Fruit fly (Drosophila melanogaster): Measurements from ENCODE around the gene b6.

Gene b6

dm6 chrX:1664836-1665235 lies 21.6 kb upstream of the b6 start, which contains the start of gene dor:
Gene dor, plus strand, starts transcription at chrX:1665052.
- TF ChIP-seq cyc (GFP tag; optimal IDR thresholded peaks at IDR 0.05) (no peak), vri (GFP tag; optimal IDR thresholded peaks at IDR 0.05) (peak; percentile 28), fkh (GFP tag; optimal IDR thresholded peaks at IDR 0.05) (peak; percentile 23), topi (GFP tag; optimal IDR thresholded peaks at IDR 0.05) (no peak), Eip93F (GFP tag; optimal IDR thresholded peaks at IDR 0.05) (peak; percentile 52)

dm6 chrX:1668688-1669087 lies 17.7 kb upstream of the b6 start, which contains the start of gene Mur2B:
Gene Mur2B, minus strand, starts transcription at chrX:1668788.
- TF ChIP-seq CG4318 (GFP tag; optimal IDR thresholded peaks at IDR 0.05) = no peak
- no peak for TF ChIP-seq Hr39 (GFP tag; optimal IDR thresholded peaks at IDR 0.05)
- no peak for TF ChIP-seq CG1621 (tag; optimal IDR thresholded peaks at IDR 0.05)
- TF ChIP-seq CG8632 (GFP tag; optimal IDR thresholded peaks at IDR 0.05) = no peak
- TF ChIP-seq CG6854 (GFP tag; optimal IDR thresholded peaks at IDR 0.05) = no peak
- no peak for TF ChIP-seq svp (GFP tag)
- no peak for TF ChIP-seq Gug (GFP tag; IDR thresholded peaks at IDR 0.05)
- no peak for TF ChIP-seq spab (GFP tag; optimal IDR thresholded peaks at IDR 0.05)
- no peak for TF ChIP-seq Hr4 (GFP tag; optimal IDR thresholded peaks at IDR 0.05)
- TF ChIP-seq CG7368 (GFP tag; optimal IDR thresholded peaks at IDR 0.05) = no peak
- no peak for TF ChIP-seq Smox (GFP tag; optimal IDR thresholded peaks at IDR 0.05)
- TF ChIP-seq OdsH (GFP tag; optimal IDR thresholded peaks at IDR 0.05) = no peak
- TF ChIP-seq Eip93F (GFP tag; optimal IDR thresholded peaks at IDR 0.05) = no peak
- no peak for TF ChIP-seq Ets96B (tag; optimal IDR thresholded peaks at IDR 0.05)
- no peak for TF ChIP-seq CG9139 (GFP tag; optimal IDR thresholded peaks at IDR 0.05)
- TF ChIP-seq CG6276 (GFP tag; optimal IDR thresholded peaks at IDR 0.05) = no peak
- TF ChIP-seq CG3032 (tag; optimal IDR thresholded peaks at IDR 0.05) = no peak
- TF ChIP-seq CG10631 (GFP tag; optimal IDR thresholded peaks at IDR 0.05) = no peak
- TF ChIP-seq net (GFP tag; optimal IDR thresholded peaks at IDR 0.05) = no peak
- no peak for TF ChIP-seq vri (GFP tag; optimal IDR thresholded peaks at IDR 0.05)

dm6 chrX:1669214-1669613 lies 17.2 kb upstream of the b6 start, which contains the start of the genes CG3740 and hfw:
Gene CG3740, minus strand, starts transcription at chrX:1669297.
Gene hfw, plus strand, starts transcription at chrX:1669570.
- TF ChIP-seq CG1621 (tag; optimal IDR thresholded peaks at IDR 0.05) = no peak
- peak; percentile 37 for TF ChIP-seq dac (GFP tag; optimal IDR thresholded peaks at IDR 0.05)
- TF ChIP-seq eg (GFP tag; IDR thresholded peaks at IDR 0.05) = peak; percentile 80
- TF ChIP-seq fd85E (GFP tag; optimal IDR thresholded peaks at IDR 0.05) = no peak
- peak; percentile 31 for TF ChIP-seq CG7368 (GFP tag; optimal IDR thresholded peaks at IDR 0.05)
- TF ChIP-seq ss (GFP tag; optimal IDR thresholded peaks at IDR 0.05) = peak in 1 of 2 experiments; percentile 45
- peak; percentile 33 for TF ChIP-seq net (GFP tag; optimal IDR thresholded peaks at IDR 0.05)
- peak; percentile 63 for TF ChIP-seq CG3919 (GFP tag; optimal IDR thresholded peaks at IDR 0.05)
- no peak for TF ChIP-seq CG32006 (GFP tag; optimal IDR thresholded peaks at IDR 0.05)
- peak; percentile 0 for TF ChIP-seq Blimp-1 (GFP tag; optimal IDR thresholded peaks at IDR 0.05)
- peak; percentile 48 for TF ChIP-seq Ets21C (GFP tag; optimal IDR thresholded peaks at IDR 0.05)
- peak; percentile 30 for TF ChIP-seq CG8632 (GFP tag; optimal IDR thresholded peaks at IDR 0.05)
- peak; percentile 62 for TF ChIP-seq Ets96B (tag; optimal IDR thresholded peaks at IDR 0.05)
- peak; percentile 74 for TF ChIP-seq esn (GFP tag; optimal IDR thresholded peaks at IDR 0.05)
- peak; percentile 58 for TF ChIP-seq CG34406 (GFP tag; optimal IDR thresholded peaks at IDR 0.05)
- peak; percentile 77 for TF ChIP-seq CG6163 (GFP tag; IDR thresholded peaks at IDR 0.05)
- peak; percentile 80 for TF ChIP-seq CG10631 (GFP tag; optimal IDR thresholded peaks at IDR 0.05)
- TF ChIP-seq CG8119 (GFP tag; IDR thresholded peaks at IDR 0.05) = peak; percentile 56; the same call in 1 of the 3 replicates
- TF ChIP-seq Eip78C (GFP tag) = peak; percentile 65
- TF ChIP-seq CG9139 (GFP tag; optimal IDR thresholded peaks at IDR 0.05) = no peak
- peak; percentile 57; the same call in 1 of the 2 replicates for TF ChIP-seq CG15336 (GFP tag; IDR thresholded peaks at IDR 0.05)
- TF ChIP-seq Smox (GFP tag; optimal IDR thresholded peaks at IDR 0.05) = peak; percentile 64
- TF ChIP-seq Gug (GFP tag; IDR thresholded peaks at IDR 0.05) = peak; percentile 62
- TF ChIP-seq CG6276 (GFP tag; optimal IDR thresholded peaks at IDR 0.05) = no peak
- TF ChIP-seq dsx (GFP tag; optimal IDR thresholded peaks at IDR 0.05; ENCODE audit: poor library complexity, severe bottlenecking) = no peak
- TF ChIP-seq CG31627 (GFP tag; optimal IDR thresholded peaks at IDR 0.05) = peak; percentile 51
- TF ChIP-seq CG11294 (GFP tag; IDR thresholded peaks at IDR 0.05) = peak; percentile 30; the same call in 1 of the 2 replicates
- TF ChIP-seq CG8319 (GFP tag; optimal IDR thresholded peaks at IDR 0.05) = peak; percentile 25
- peak; percentile 57 for TF ChIP-seq CG3032 (tag; optimal IDR thresholded peaks at IDR 0.05)
- TF ChIP-seq OdsH (GFP tag; optimal IDR thresholded peaks at IDR 0.05) = no peak
- TF ChIP-seq lz (GFP tag; optimal IDR thresholded peaks at IDR 0.05) = peak; percentile 60
- peak; percentile 63 for TF ChIP-seq achi (GFP tag; optimal IDR thresholded peaks at IDR 0.05)
- no peak for TF ChIP-seq CG6854 (GFP tag; optimal IDR thresholded peaks at IDR 0.05)
- TF ChIP-seq vri (GFP tag; optimal IDR thresholded peaks at IDR 0.05) = peak; percentile 62
- peak; percentile 62 for TF ChIP-seq cyc (GFP tag; optimal IDR thresholded peaks at IDR 0.05)
- TF ChIP-seq fkh (GFP tag; optimal IDR thresholded peaks at IDR 0.05) = no peak
- TF ChIP-seq svp (GFP tag) = peak; percentile 27
- peak; percentile 53 for TF ChIP-seq CG11902 (GFP tag; optimal IDR thresholded peaks at IDR 0.05)
- peak; percentile 53 for TF ChIP-seq CG6792 (GFP tag; optimal IDR thresholded peaks at IDR 0.05)
- TF ChIP-seq Eip93F (GFP tag; optimal IDR thresholded peaks at IDR 0.05) = peak; percentile 61
